Worm (Caenorhabditis elegans): ENCODE data around the gene bcs-1.

DNA sequence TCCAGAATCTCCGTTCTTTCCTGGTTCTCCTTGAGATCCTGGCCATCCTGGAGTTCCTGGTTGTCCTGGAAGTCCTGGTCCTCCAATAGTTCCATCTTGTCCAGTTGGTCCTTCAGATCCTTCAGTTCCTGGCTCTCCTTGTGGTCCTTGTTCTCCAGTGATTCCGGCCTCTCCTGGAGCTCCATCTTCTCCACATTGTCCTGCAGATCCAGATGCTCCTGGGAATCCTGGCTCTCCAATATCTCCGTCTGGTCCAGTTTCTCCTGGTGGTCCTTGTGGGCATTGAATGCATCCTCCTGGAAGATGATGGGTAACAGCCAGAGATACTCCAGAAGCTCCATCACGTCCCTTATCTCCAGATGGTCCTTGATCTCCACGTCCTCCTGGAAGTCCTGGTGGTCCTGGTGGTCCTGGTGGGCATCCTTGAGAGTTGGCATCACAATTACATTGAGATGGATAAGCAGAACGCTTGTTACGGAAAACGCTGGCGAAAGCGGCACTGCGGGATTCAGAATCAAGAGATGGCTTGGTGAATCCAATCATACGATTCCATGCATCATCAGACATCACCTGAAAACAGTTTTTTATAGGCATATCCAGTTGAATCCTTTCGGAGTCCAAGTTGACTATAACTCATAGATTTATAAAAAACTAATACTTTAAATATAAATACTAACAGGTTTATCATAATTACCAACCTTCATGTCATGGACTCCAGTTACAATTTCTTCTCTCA lies 2.5 kb upstream of the bcs-1 start:
- TF ChIP-seq flt-1 (GFP tag; IDR thresholded peaks at IDR 0.05) (no peak), ztf-23 (GFP tag; IDR thresholded peaks at IDR 0.05) (no peak), tab-1 (GFP tag; IDR thresholded peaks at IDR 0.05) (no peak), klf-2 (GFP tag; conservative IDR thresholded peaks at IDR 0.05) (no peak)

All from whole organism, midembryonic.